Fruit fly (Drosophila melanogaster) whole organism, embryonic: Measurements from ENCODE around the gene Arp10.

Source experiments
- Atf6 ChIP-seq: fragments of 200-800 bp; sonication (Bioruptor generic); IDR thresholded peaks from 2 replicates; pipeline ENCODE4 v1.3.6; 2022; ENCODE audit warnings: missing biosample characterization, missing genetic modification characterization
- CG10565 ChIP-seq: fragments of 200-800 bp; sonication (Bioruptor generic); optimal IDR thresholded peaks from 3 replicates; lab custom pipeline; 2016; ENCODE audit warnings: missing biosample characterization, mild to moderate bottlenecking, missing genetic modification characterization
- CG11504 ChIP-seq: fragments of 200-800 bp; sonication (Bioruptor generic); optimal IDR thresholded peaks from 3 replicates; lab custom pipeline; 2019; ENCODE audit warnings: missing biosample characterization, mild to moderate bottlenecking, missing genetic modification characterization, moderate library complexity
- CG12391 ChIP-seq: fragments of 200-800 bp; sonication (Bioruptor generic); optimal IDR thresholded peaks from 3 replicates; lab custom pipeline; 2018; ENCODE audit warnings: missing biosample characterization, mild to moderate bottlenecking, missing genetic modification characterization, moderate library complexity
- CG12659 ChIP-seq: fragments of 200-800 bp; sonication (Bioruptor generic); optimal IDR thresholded peaks from 3 replicates; lab custom pipeline; 2017; ENCODE audit warnings: mild to moderate bottlenecking, missing biosample characterization, missing genetic modification reagents, missing genetic modification characterization
- CG13287 ChIP-seq: fragments of 200-800 bp; sonication (Bioruptor generic); IDR thresholded peaks from 2 replicates; pipeline ENCODE4 v1.3.6; 2022; ENCODE audit warnings: missing biosample characterization, missing genetic modification characterization; ENCODE audit not compliant: partially characterized antibody
- CG1603 ChIP-seq: fragments of 200-800 bp; sonication (Bioruptor generic); optimal IDR thresholded peaks from 2 replicates; lab custom pipeline; 2019; ENCODE audit warnings: missing biosample characterization, mild to moderate bottlenecking, missing genetic modification characterization, moderate library complexity
- CG17385 ChIP-seq: fragments of 200-800 bp; sonication (Bioruptor generic); optimal IDR thresholded peaks from 3 replicates; lab custom pipeline; 2018; ENCODE audit warnings: missing biosample characterization, mild to moderate bottlenecking, missing genetic modification characterization
- CG17612 ChIP-seq: fragments of 200-800 bp; sonication (Bioruptor generic); IDR thresholded peaks from 2 replicates; pipeline ENCODE4 v1.3.6; 2022; ENCODE audit warnings: missing biosample characterization, missing genetic modification characterization
- CG2202 ChIP-seq: fragments of 200-800 bp; sonication (Bioruptor generic); optimal IDR thresholded peaks from 2 replicates; lab custom pipeline; 2018; ENCODE audit warnings: missing biosample characterization, mild to moderate bottlenecking, missing genetic modification characterization
- CG3281 ChIP-seq: fragments of 200-800 bp; sonication (Bioruptor generic); optimal IDR thresholded peaks from 3 replicates; lab custom pipeline; 2017; ENCODE audit warnings: missing biosample characterization, mild to moderate bottlenecking, missing genetic modification characterization
- CG34422 ChIP-seq: fragments of 200-800 bp; sonication (Bioruptor generic); IDR thresholded peaks from 3 replicates; pipeline ENCODE4 v1.3.6; 2022; ENCODE audit warnings: missing biosample characterization, missing genetic modification characterization
- CG6854 ChIP-seq: fragments of 200-800 bp; sonication (Bioruptor generic); optimal IDR thresholded peaks from 3 replicates; lab custom pipeline; 2017; ENCODE audit warnings: missing biosample characterization, mild to moderate bottlenecking, missing genetic modification characterization
- CG7786 ChIP-seq: fragments of 200-800 bp; sonication (Bioruptor generic); optimal IDR thresholded peaks from 2 replicates; lab custom pipeline; 2016; ENCODE audit warnings: missing biosample characterization, missing genetic modification characterization
- CG7987 ChIP-seq: fragments of 200-800 bp; sonication (Bioruptor generic); optimal IDR thresholded peaks from 2 replicates; lab custom pipeline; 2018; ENCODE audit warnings: missing biosample characterization, mild to moderate bottlenecking, missing genetic modification characterization, moderate library complexity
- CG9609 ChIP-seq: fragments of 200-800 bp; sonication (Bioruptor generic); optimal IDR thresholded peaks from 3 replicates; lab custom pipeline; 2016; ENCODE audit warnings: missing biosample characterization, missing genetic modification characterization
- CG9932 ChIP-seq: fragments of 200-800 bp; sonication (Bioruptor generic); IDR thresholded peaks from 2 replicates; pipeline ENCODE4 v1.3.6; 2022; ENCODE audit warnings: missing biosample characterization, missing genetic modification characterization
- Chrac-16 ChIP-seq: fragments of 200-800 bp; sonication (Bioruptor generic); optimal IDR thresholded peaks from 3 replicates; lab custom pipeline; 2016; ENCODE audit warnings: missing biosample characterization, missing genetic modification characterization
- CoRest ChIP-seq: fragments of 200-800 bp; sonication (Bioruptor generic); optimal IDR thresholded peaks from 3 replicates; lab custom pipeline; 2018; ENCODE audit warnings: missing biosample characterization, mild to moderate bottlenecking, missing genetic modification characterization, moderate library complexity
- Dek ChIP-seq: fragments of 200-800 bp; sonication (Bioruptor generic); optimal IDR thresholded peaks from 3 replicates; lab custom pipeline; 2019; ENCODE audit warnings: missing biosample characterization, mild to moderate bottlenecking, missing genetic modification characterization, moderate library complexity
- Dref ChIP-seq: fragments of 200-800 bp; sonication (Bioruptor generic); IDR thresholded peaks from 2 replicates; pipeline ENCODE4 v1.3.6; 2022; ENCODE audit warnings: missing biosample characterization, missing genetic modification characterization
- GATAe ChIP-seq: fragments of 200-800 bp; sonication (Bioruptor generic); conservative IDR thresholded peaks from 2 replicates; pipeline ENCODE4 v1.3.6; 2022; ENCODE audit warnings: missing biosample characterization, missing genetic modification characterization
- MBD-R2 ChIP-seq: fragments of 200-800 bp; sonication (Bioruptor generic); IDR thresholded peaks from 2 replicates; pipeline ENCODE4 v1.3.6; 2022; ENCODE audit warnings: missing biosample characterization, missing genetic modification characterization
- Sox100B ChIP-seq: fragments of 200-800 bp; sonication (Bioruptor generic); optimal IDR thresholded peaks from 3 replicates; lab custom pipeline; 2018; ENCODE audit warnings: missing biosample characterization, mild to moderate bottlenecking, missing genetic modification characterization
- Spps ChIP-seq: fragments of 200-800 bp; sonication (Bioruptor generic); optimal IDR thresholded peaks from 2 replicates; lab custom pipeline; 2018; ENCODE audit warnings: missing biosample characterization, mild to moderate bottlenecking, missing genetic modification characterization
- Xbp1 ChIP-seq: fragments of 200-800 bp; sonication (Bioruptor generic); optimal IDR thresholded peaks from 3 replicates; lab custom pipeline; 2016; ENCODE audit warnings: missing biosample characterization, mild to moderate bottlenecking, missing genetic modification characterization
- ac ChIP-seq: fragments of 200-800 bp; sonication (Bioruptor generic); optimal IDR thresholded peaks from 3 replicates; lab custom pipeline; 2017; ENCODE audit warnings: missing biosample characterization, mild to moderate bottlenecking, missing genetic modification characterization
- aop ChIP-seq: fragments of 200-800 bp; sonication (Bioruptor generic); IDR thresholded peaks from 2 replicates; pipeline ENCODE4 v1.3.6; 2022; ENCODE audit warnings: missing biosample characterization, missing genetic modification characterization
- btn ChIP-seq: fragments of 200-800 bp; sonication (Bioruptor generic); optimal IDR thresholded peaks from 2 replicates; lab custom pipeline; 2016; ENCODE audit warnings: missing biosample characterization, missing genetic modification characterization
- cas ChIP-seq: fragments of 200-800 bp; sonication (Bioruptor generic); IDR thresholded peaks from 2 replicates; pipeline ENCODE4 v1.3.6; 2022; ENCODE audit warnings: missing biosample characterization, missing genetic modification characterization
- chinmo ChIP-seq: fragments of 200-800 bp; sonication (Bioruptor generic); IDR thresholded peaks from 4 replicates; pipeline ENCODE4 v1.3.6; 2022; ENCODE audit warnings: missing biosample characterization, missing genetic modification characterization; ENCODE audit not compliant: partially characterized antibody
- corto ChIP-seq: fragments of 200-800 bp; sonication (Bioruptor generic); optimal IDR thresholded peaks from 2 replicates; lab custom pipeline; 2016; ENCODE audit warnings: missing biosample characterization, mild to moderate bottlenecking, missing genetic modification characterization, moderate library complexity
- dmrt11E ChIP-seq: fragments of 200-800 bp; sonication (Bioruptor generic); optimal IDR thresholded peaks from 3 replicates; lab custom pipeline; 2018; ENCODE audit warnings: missing biosample characterization, mild to moderate bottlenecking, missing genetic modification characterization, moderate library complexity
- dmrt99B ChIP-seq: fragments of 200-800 bp; sonication (Bioruptor generic); optimal IDR thresholded peaks from 2 replicates; lab custom pipeline; 2018; ENCODE audit warnings: missing biosample characterization, mild to moderate bottlenecking, missing genetic modification characterization, moderate library complexity
- fd96Cb ChIP-seq: fragments of 200-800 bp; sonication (Bioruptor generic); optimal IDR thresholded peaks from 2 replicates; lab custom pipeline; 2018; ENCODE audit warnings: missing biosample characterization, mild to moderate bottlenecking, missing genetic modification characterization, moderate library complexity
- gem ChIP-seq: fragments of 200-800 bp; sonication (Bioruptor generic); optimal IDR thresholded peaks from 2 replicates; lab custom pipeline; 2019; ENCODE audit warnings: missing biosample characterization, mild to moderate bottlenecking, missing genetic modification characterization, moderate library complexity
- h ChIP-seq: fragments of >200 bp; optimal IDR thresholded peaks from 2 replicates; lab custom pipeline; 2017
- insv ChIP-seq, 2 experiments: fragments of 200-800 bp; sonication (Bioruptor generic); optimal IDR thresholded peaks; 3 replicates each; lab custom pipeline; 2016 to 2018; ENCODE audit warnings: missing biosample characterization in 2 of 2, missing genetic modification characterization in 2 of 2
- nom ChIP-seq: fragments of 200-800 bp; sonication (Bioruptor generic); optimal IDR thresholded peaks from 2 replicates; lab custom pipeline; 2017; ENCODE audit warnings: missing biosample characterization, missing genetic modification characterization, mild to moderate bottlenecking, moderate library complexity, missing genetic modification reagents
- pan ChIP-seq, 4 experiments: fragments of >200 bp in 3 of 4; fragments of 200-800 bp in 1 of 4; sonication (Bioruptor generic) in 1 of 4; optimal IDR thresholded peaks in 3 of 4; IDR thresholded peaks in 1 of 4; 2 replicates each; pipeline versions ENCODE4 v1.3.6 to Lab custom; 2017 to 2022; ENCODE audit warnings: missing biosample characterization in 2 of 4, missing genetic modification characterization in 2 of 4, mixed read lengths in 1 of 4
- pum ChIP-seq: fragments of 200-800 bp; sonication (Bioruptor generic); optimal IDR thresholded peaks from 2 replicates; lab custom pipeline; 2016; ENCODE audit warnings: missing biosample characterization, missing genetic modification characterization
- sc ChIP-seq, 3 experiments: fragments of >200 bp in 2 of 3; fragments of 200-800 bp in 1 of 3; sonication (Bioruptor generic) in 1 of 3; optimal IDR thresholded peaks; 2 replicates in 2 of 3; 3 replicates in 1 of 3; lab custom pipeline; 2017; ENCODE audit warnings: mild to moderate bottlenecking in 1 of 3, missing biosample characterization in 1 of 3, missing genetic modification characterization in 1 of 3, missing genetic modification reagents in 1 of 3
- schlank ChIP-seq: fragments of 200-800 bp; sonication (Bioruptor generic); optimal IDR thresholded peaks from 2 replicates; lab custom pipeline; 2018; ENCODE audit warnings: missing biosample characterization, mild to moderate bottlenecking, missing genetic modification characterization
- slbo ChIP-seq: fragments of 200-800 bp; sonication (Bioruptor generic); IDR thresholded peaks from 2 replicates; pipeline ENCODE4 v1.3.6; 2022; ENCODE audit warnings: missing biosample characterization, missing genetic modification characterization
- sr ChIP-seq: fragments of 200-800 bp; sonication (Bioruptor generic); IDR thresholded peaks from 3 replicates; pipeline ENCODE4 v1.3.6; 2022; ENCODE audit warnings: missing biosample characterization, missing genetic modification characterization
- stwl ChIP-seq: fragments of 200-800 bp; sonication (Bioruptor generic); optimal IDR thresholded peaks from 3 replicates; lab custom pipeline; 2018; ENCODE audit warnings: missing biosample characterization, mild to moderate bottlenecking, missing genetic modification characterization, moderate library complexity
- tap ChIP-seq: fragments of 200-800 bp; optimal IDR thresholded peaks from 3 replicates; lab custom pipeline; 2019; ENCODE audit warnings: missing biosample characterization, mild to moderate bottlenecking, missing genetic modification characterization, moderate library complexity
- tup ChIP-seq: fragments of 200-800 bp; sonication (Bioruptor generic); optimal IDR thresholded peaks from 2 replicates; lab custom pipeline; 2016; ENCODE audit warnings: missing biosample characterization, mild to moderate bottlenecking, missing genetic modification characterization, moderate library complexity
- tx ChIP-seq: fragments of 200-800 bp; sonication (Bioruptor generic); optimal IDR thresholded peaks from 2 replicates; lab custom pipeline; 2016; ENCODE audit warnings: missing biosample characterization, missing genetic modification characterization
- zen ChIP-seq: fragments of 200-800 bp; sonication (Bioruptor generic); optimal IDR thresholded peaks from 3 replicates; lab custom pipeline; 2018; ENCODE audit warnings: missing biosample characterization, mild to moderate bottlenecking, missing genetic modification characterization, moderate library complexity

The Arp10 gene

DNA sequence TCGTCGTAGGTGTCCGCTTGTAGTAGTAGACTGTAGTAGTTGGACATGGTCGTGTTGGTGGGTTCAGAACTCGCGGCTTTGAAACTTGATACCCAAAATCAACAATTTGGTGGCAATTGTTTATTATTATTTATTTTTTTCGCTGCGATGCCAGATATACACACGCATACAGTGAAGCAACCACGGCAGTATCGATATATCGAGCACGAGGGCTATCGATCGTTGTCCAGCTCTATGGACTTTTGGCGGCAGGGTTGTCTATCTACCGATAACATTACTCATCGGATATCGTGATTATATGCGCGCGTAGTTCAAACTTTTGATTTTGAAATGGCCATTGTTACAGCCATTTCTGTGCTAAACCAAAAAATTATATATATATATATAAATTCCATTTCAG lies 44.3 kb downstream of the Arp10 start, which contains the start of gene CG14220 (continued):
- TF ChIP-seq CG17612 (GFP tag; lab: Robert Waterston, UW) (no peak), corto (GFP tag; lab: Kevin White, UChicago) (no peak), CG7786 (no peak), CG9609 (GFP tag; lab: Kevin White, UChicago) (no peak), fd96Cb (tag; lab: Kevin White, UChicago) (no peak), CG9932 (GFP tag; lab: Robert Waterston, UW) (peak; percentile 47; the same call in 1 of the 2 replicates), MBD-R2 (GFP tag; lab: Robert Waterston, UW) (peak; percentile 72), CG13287 (peak; percentile 93), CG1603 (tag; lab: Kevin White, UChicago) (peak; percentile 69), stwl (peak; percentile 83), dmrt99B (no peak), CoRest (tag; lab: Kevin White, UChicago) (peak; percentile 17), CG34422 (GFP tag; lab: Robert Waterston, UW) (no peak), CG7987 (GFP tag; lab: Kevin White, UChicago) (peak; percentile 26), tx (GFP tag; lab: Kevin White, UChicago) (no peak), CG2202 (tag; lab: Kevin White, UChicago) (no peak), chinmo (GFP tag; lab: Robert Waterston, UW) (peak; percentile 93), Xbp1 (GFP tag; lab: Kevin White, UChicago) (no peak), sr (GFP tag; lab: Robert Waterston, UW) (no peak), cas (GFP tag; lab: Robert Waterston, UW) (no peak), Sox100B (GFP tag; lab: Kevin White, UChicago) (no peak), Atf6 (GFP tag; lab: Robert Waterston, UW) (no peak), h (lab: Kevin White, UChicago) (no peak), CG12391 (peak; percentile 19), tap (no peak), CG12659 (GFP tag; lab: Kevin White, UChicago) (peak; percentile 44), Spps (tag; lab: Kevin White, UChicago) (no peak), schlank (tag; lab: Kevin White, UChicago) (no peak), CG10565 (no peak), nom (peak; percentile 15), sc (optimal IDR thresholded peaks at IDR 0.05; lab: Kevin White, UChicago) (no peak), sc (GFP tag; optimal IDR thresholded peaks at IDR 0.05; lab: Kevin White, UChicago) (no peak), Chrac-16 (GFP tag; lab: Kevin White, UChicago) (no peak), dmrt11E (tag; lab: Kevin White, UChicago) (peak; percentile 0), zen (tag; lab: Kevin White, UChicago) (no peak), pan (optimal IDR thresholded peaks at IDR 0.05; lab: Kevin White, UChicago) (no peak), pan (GFP tag; optimal IDR thresholded peaks at IDR 0.05 in 1 of 2, IDR thresholded peaks at IDR 0.05 in 1 of 2) (no peak), slbo (GFP tag; lab: Robert Waterston, UW) (peak; percentile 36; the same call in 1 of the 2 replicates), Dref (GFP tag; lab: Robert Waterston, UW) (peak; percentile 99), gem (tag; lab: Kevin White, UChicago) (no peak), pum (GFP tag; lab: Kevin White, UChicago) (no peak), tup (GFP tag; lab: Kevin White, UChicago) (no peak), Dek (peak; percentile 13), insv (GFP tag; optimal IDR thresholded peaks at IDR 0.05; lab: Kevin White, UChicago) (peak in 1 of 2 experiments; percentile 15), aop (GFP tag; lab: Robert Waterston, UW) (no peak), CG11504 (tag; lab: Kevin White, UChicago) (peak; percentile 10), CG6854 (no peak), CG3281 (peak; percentile 20), ac (GFP tag; lab: Kevin White, UChicago) (no peak), GATAe (GFP tag; lab: Robert Waterston, UW) (no peak), btn (GFP tag; lab: Kevin White, UChicago) (no peak), CG17385 (GFP tag; lab: Kevin White, UChicago) (peak; percentile 5)
